Fruit fly (Drosophila melanogaster) whole organism, embryonic: ENCODE results near the gene Gmppb.

Experiments used
- Blimp-1 ChIP-seq: fragments of 200-800 bp; sonication (Bioruptor generic); optimal IDR thresholded peaks from 3 replicates; lab custom pipeline; 2018; ENCODE audit warnings: missing biosample characterization, missing genetic modification characterization, mild to moderate bottlenecking, moderate library complexity, missing genetic modification reagents
- CG10366 ChIP-seq: fragments of 200-800 bp; sonication (Bioruptor generic); IDR thresholded peaks from 2 replicates; pipeline ENCODE4 v1.3.6; 2022; ENCODE audit warnings: missing biosample characterization, missing genetic modification characterization
- CG10431 ChIP-seq: fragments of 200-800 bp; sonication (Bioruptor generic); optimal IDR thresholded peaks from 3 replicates; lab custom pipeline; 2018; ENCODE audit warnings: missing biosample characterization, mild to moderate bottlenecking, missing genetic modification characterization
- CG11085 ChIP-seq: fragments of 200-800 bp; sonication (Bioruptor generic); IDR thresholded peaks from 2 replicates; pipeline ENCODE4 v1.3.6; 2022; ENCODE audit warnings: missing biosample characterization, missing genetic modification characterization
- CG11504 ChIP-seq: fragments of 200-800 bp; sonication (Bioruptor generic); optimal IDR thresholded peaks from 3 replicates; lab custom pipeline; 2019; ENCODE audit warnings: missing biosample characterization, mild to moderate bottlenecking, missing genetic modification characterization, moderate library complexity
- CG12659 ChIP-seq: fragments of 200-800 bp; sonication (Bioruptor generic); optimal IDR thresholded peaks from 3 replicates; lab custom pipeline; 2017; ENCODE audit warnings: mild to moderate bottlenecking, missing biosample characterization, missing genetic modification reagents, missing genetic modification characterization
- CG13123 ChIP-seq: fragments of 200-800 bp; sonication (Bioruptor generic); optimal IDR thresholded peaks from 2 replicates; lab custom pipeline; 2016; ENCODE audit warnings: missing biosample characterization, missing genetic modification characterization
- CG14014 ChIP-seq: fragments of 200-800 bp; sonication (Bioruptor generic); IDR thresholded peaks from 2 replicates; pipeline ENCODE4 v1.3.6; 2022; ENCODE audit warnings: missing biosample characterization, missing genetic modification characterization
- CG15601 ChIP-seq: fragments of 200-800 bp; sonication (Bioruptor generic); optimal IDR thresholded peaks from 3 replicates; lab custom pipeline; 2019; ENCODE audit warnings: missing biosample characterization, mild to moderate bottlenecking, missing genetic modification characterization, moderate library complexity
- CG1603 ChIP-seq: fragments of 200-800 bp; sonication (Bioruptor generic); optimal IDR thresholded peaks from 2 replicates; lab custom pipeline; 2019; ENCODE audit warnings: missing biosample characterization, mild to moderate bottlenecking, missing genetic modification characterization, moderate library complexity
- CG1792 ChIP-seq: fragments of 200-800 bp; sonication (Bioruptor generic); optimal IDR thresholded peaks from 2 replicates; lab custom pipeline; 2016; ENCODE audit warnings: missing biosample characterization, missing genetic modification characterization
- CG18262 ChIP-seq: fragments of 200-800 bp; optimal IDR thresholded peaks from 3 replicates; lab custom pipeline; 2019; ENCODE audit warnings: missing biosample characterization, mild to moderate bottlenecking, missing genetic modification characterization, moderate library complexity
- CG3407 ChIP-seq: fragments of 200-800 bp; sonication (Bioruptor generic); optimal IDR thresholded peaks from 2 replicates; lab custom pipeline; 2018; ENCODE audit warnings: missing biosample characterization, mild to moderate bottlenecking, missing genetic modification characterization
- CG4820 ChIP-seq: fragments of 200-800 bp; sonication (Bioruptor generic); optimal IDR thresholded peaks from 3 replicates; lab custom pipeline; 2016; ENCODE audit warnings: missing biosample characterization, missing genetic modification characterization
- CG6272 ChIP-seq: fragments of 200-800 bp; sonication (Bioruptor generic); IDR thresholded peaks from 2 replicates; pipeline ENCODE4 v1.3.6; 2022; ENCODE audit warnings: missing biosample characterization, missing genetic modification characterization
- CG6765 ChIP-seq: fragments of 200-800 bp; sonication (Bioruptor generic); optimal IDR thresholded peaks from 3 replicates; lab custom pipeline; 2017; ENCODE audit warnings: missing biosample characterization, mild to moderate bottlenecking, missing genetic modification characterization
- CG7271 ChIP-seq: fragments of 200-800 bp; sonication (Bioruptor generic); optimal IDR thresholded peaks from 2 replicates; lab custom pipeline; 2018; ENCODE audit warnings: missing biosample characterization, mild to moderate bottlenecking, missing genetic modification characterization, moderate library complexity
- CG7372 ChIP-seq: fragments of 200-800 bp; sonication (Bioruptor generic); IDR thresholded peaks from 2 replicates; pipeline ENCODE4 v1.3.6; 2022; ENCODE audit warnings: missing biosample characterization, missing genetic modification characterization
- CG9817 ChIP-seq: fragments of 200-800 bp; sonication (Bioruptor generic); optimal IDR thresholded peaks from 2 replicates; lab custom pipeline; 2018; ENCODE audit warnings: missing biosample characterization, mild to moderate bottlenecking, missing genetic modification characterization, moderate library complexity
- CkIIα-i1 ChIP-seq: fragments of 200-800 bp; sonication (Bioruptor generic); IDR thresholded peaks from 2 replicates; pipeline ENCODE4 v1.3.6; 2022; ENCODE audit warnings: missing biosample characterization, missing genetic modification characterization
- Dip2 ChIP-seq: fragments of 200-800 bp; sonication (Bioruptor generic); IDR thresholded peaks from 2 replicates; pipeline ENCODE4 v1.3.6; 2022; ENCODE audit warnings: missing biosample characterization, missing genetic modification characterization
- Ets65A ChIP-seq: fragments of 200-800 bp; sonication (Bioruptor generic); peaks from one replicate; lab custom pipeline; 2016; ENCODE audit warnings: missing biosample characterization, missing genetic modification characterization
- Fer1 ChIP-seq: fragments of 200-800 bp; sonication (Bioruptor generic); optimal IDR thresholded peaks from 2 replicates; lab custom pipeline; 2017; ENCODE audit warnings: missing biosample characterization, mild to moderate bottlenecking, missing genetic modification characterization
- HLHmδ ChIP-seq: fragments of 200-800 bp; sonication (Bioruptor generic); optimal IDR thresholded peaks from 2 replicates; lab custom pipeline; 2018; ENCODE audit warnings: missing biosample characterization, mild to moderate bottlenecking, missing genetic modification characterization, moderate library complexity
- Lim3 ChIP-seq: fragments of 200-800 bp; sonication (Bioruptor generic); IDR thresholded peaks from 2 replicates; pipeline ENCODE4 v1.3.6; 2022; ENCODE audit warnings: missing biosample characterization, missing genetic modification characterization
- Mes4 ChIP-seq: fragments of 200-800 bp; sonication (Bioruptor generic); optimal IDR thresholded peaks from 2 replicates; lab custom pipeline; 2016; ENCODE audit warnings: missing biosample characterization, missing genetic modification characterization
- Nf-YA ChIP-seq: fragments of 200-800 bp; sonication (Bioruptor generic); IDR thresholded peaks from 2 replicates; pipeline ENCODE4 v1.3.6; 2022; ENCODE audit warnings: missing biosample characterization, missing genetic modification characterization
- Oaz ChIP-seq: fragments of 200-800 bp; sonication (Bioruptor generic); IDR thresholded peaks from 2 replicates; pipeline ENCODE4 v1.3.6; 2022; ENCODE audit warnings: missing biosample characterization, missing genetic modification characterization
- Ssrp ChIP-seq: fragments of 200-800 bp; sonication (Bioruptor generic); optimal IDR thresholded peaks from 2 replicates; lab custom pipeline; 2018; ENCODE audit warnings: missing biosample characterization, mild to moderate bottlenecking, missing genetic modification characterization, moderate library complexity
- Stat92E ChIP-seq, 3 experiments: fragments of >200 bp in 2 of 3; fragments of 200-800 bp in 1 of 3; sonication (Bioruptor generic) in 1 of 3; optimal IDR thresholded peaks; 2 replicates each; lab custom pipeline; 2017 to 2019; ENCODE audit warnings: missing biosample characterization in 3 of 3, missing genetic modification characterization in 3 of 3, mild to moderate bottlenecking in 1 of 3, moderate library complexity in 1 of 3
- TFAM ChIP-seq: fragments of 200-800 bp; sonication (Bioruptor generic); optimal IDR thresholded peaks from 2 replicates; lab custom pipeline; 2017; ENCODE audit warnings: missing biosample characterization, missing genetic modification characterization, inconsistent platforms
- ac ChIP-seq: fragments of 200-800 bp; sonication (Bioruptor generic); optimal IDR thresholded peaks from 3 replicates; lab custom pipeline; 2017; ENCODE audit warnings: missing biosample characterization, mild to moderate bottlenecking, missing genetic modification characterization
- bowl ChIP-seq: fragments of 200-800 bp; sonication (Bioruptor generic); IDR thresholded peaks from 2 replicates; pipeline ENCODE4 v1.3.6; 2022; ENCODE audit warnings: missing biosample characterization, missing genetic modification characterization
- br ChIP-seq: fragments of >200 bp; optimal IDR thresholded peaks from 2 replicates; lab custom pipeline; 2017
- disco-r ChIP-seq: fragments of 200-800 bp; sonication (Bioruptor generic); optimal IDR thresholded peaks from 2 replicates; lab custom pipeline; 2016; ENCODE audit warnings: missing biosample characterization, missing genetic modification characterization
- dmrt99B ChIP-seq: fragments of 200-800 bp; sonication (Bioruptor generic); optimal IDR thresholded peaks from 2 replicates; lab custom pipeline; 2018; ENCODE audit warnings: missing biosample characterization, mild to moderate bottlenecking, missing genetic modification characterization, moderate library complexity
- en ChIP-seq: fragments of 200-800 bp; sonication (Bioruptor generic); optimal IDR thresholded peaks from 2 replicates; lab custom pipeline; 2016; ENCODE audit warnings: missing biosample characterization, missing genetic modification characterization
- fd102C ChIP-seq: fragments of 200-800 bp; sonication (Bioruptor generic); optimal IDR thresholded peaks from 2 replicates; lab custom pipeline; 2018; ENCODE audit warnings: missing biosample characterization, mild to moderate bottlenecking, missing genetic modification characterization, moderate library complexity
- fu2 ChIP-seq: fragments of 200-800 bp; sonication (Bioruptor generic); optimal IDR thresholded peaks from 2 replicates; lab custom pipeline; 2016; ENCODE audit warnings: missing biosample characterization, missing genetic modification characterization
- hb ChIP-seq: fragments of 200-800 bp; sonication (Bioruptor generic); IDR thresholded peaks from 3 replicates; pipeline ENCODE4 v1.3.6; 2022; ENCODE audit warnings: missing biosample characterization, missing genetic modification characterization; ENCODE audit not compliant: partially characterized antibody
- nerfin-1 ChIP-seq: fragments of 200-800 bp; sonication (Bioruptor generic); optimal IDR thresholded peaks from 3 replicates; lab custom pipeline; 2019; ENCODE audit warnings: missing biosample characterization, mild to moderate bottlenecking, missing genetic modification characterization, moderate library complexity
- onecut ChIP-seq: fragments of 200-800 bp; sonication (Bioruptor generic); IDR thresholded peaks from 2 replicates; pipeline ENCODE4 v1.3.6; 2022; ENCODE audit warnings: missing biosample characterization, missing genetic modification characterization
- p53 ChIP-seq: fragments of 200-800 bp; sonication (Bioruptor generic); optimal IDR thresholded peaks from 2 replicates; lab custom pipeline; 2016; ENCODE audit warnings: missing biosample characterization, missing genetic modification characterization
- pfk ChIP-seq: fragments of 200-800 bp; sonication (Bioruptor generic); optimal IDR thresholded peaks from 2 replicates; lab custom pipeline; 2018; ENCODE audit warnings: missing biosample characterization, mild to moderate bottlenecking, missing genetic modification characterization, moderate library complexity
- scrt ChIP-seq: fragments of 200-800 bp; sonication (Bioruptor generic); optimal IDR thresholded peaks from 2 replicates; lab custom pipeline; 2018; ENCODE audit warnings: missing biosample characterization, mild to moderate bottlenecking, missing genetic modification characterization, moderate library complexity
- sob ChIP-seq: fragments of 200-800 bp; sonication (Bioruptor generic); IDR thresholded peaks from 2 replicates; pipeline ENCODE4 v1.3.6; 2022; ENCODE audit warnings: missing biosample characterization, missing genetic modification characterization
- sr ChIP-seq: fragments of 200-800 bp; sonication (Bioruptor generic); IDR thresholded peaks from 3 replicates; pipeline ENCODE4 v1.3.6; 2022; ENCODE audit warnings: missing biosample characterization, missing genetic modification characterization
- tna ChIP-seq: fragments of 200-800 bp; sonication (Bioruptor generic); IDR thresholded peaks from 2 replicates; pipeline ENCODE4 v1.3.6; 2022; ENCODE audit warnings: missing biosample characterization, missing genetic modification characterization; ENCODE audit not compliant: partially characterized antibody
- tup ChIP-seq: fragments of 200-800 bp; sonication (Bioruptor generic); optimal IDR thresholded peaks from 2 replicates; lab custom pipeline; 2016; ENCODE audit warnings: missing biosample characterization, mild to moderate bottlenecking, missing genetic modification characterization, moderate library complexity
- tx ChIP-seq: fragments of 200-800 bp; sonication (Bioruptor generic); optimal IDR thresholded peaks from 2 replicates; lab custom pipeline; 2016; ENCODE audit warnings: missing biosample characterization, missing genetic modification characterization
- zen2 ChIP-seq: fragments of 200-800 bp; sonication (Bioruptor generic); IDR thresholded peaks from 3 replicates; pipeline ENCODE4 v1.3.6; 2022; ENCODE audit warnings: missing biosample characterization, missing genetic modification characterization; ENCODE audit not compliant: partially characterized antibody
- zfh1 ChIP-seq: fragments of 200-800 bp; sonication (Bioruptor generic); IDR thresholded peaks from 3 replicates; pipeline ENCODE4 v1.3.6; 2022; ENCODE audit warnings: missing biosample characterization, missing genetic modification characterization

Gene Gmppb

DNA sequence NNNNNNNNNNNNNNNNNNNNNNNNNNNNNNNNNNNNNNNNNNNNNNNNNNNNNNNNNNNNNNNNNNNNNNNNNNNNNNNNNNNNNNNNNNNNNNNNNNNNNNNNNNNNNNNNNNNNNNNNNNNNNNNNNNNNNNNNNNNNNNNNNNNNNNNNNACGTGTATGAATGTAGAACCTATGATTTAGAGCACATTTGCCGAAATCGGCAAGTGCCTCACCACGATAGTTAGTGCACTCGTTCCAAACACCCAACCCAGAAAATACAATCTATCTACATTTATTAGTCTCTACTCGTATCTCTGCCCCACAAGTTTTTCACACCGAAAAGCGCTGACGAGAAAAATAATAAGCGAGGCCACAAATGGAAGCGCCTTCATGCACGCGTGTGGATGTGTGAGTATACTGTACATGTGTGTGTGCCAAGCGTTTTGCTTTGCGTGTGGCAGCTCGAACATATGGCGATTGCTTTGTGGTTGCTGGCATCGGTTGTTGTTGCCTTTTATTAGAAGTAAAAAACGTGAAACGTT lies 7.1 kb upstream of the Gmppb start (continued):
- TF ChIP-seq bowl (no peak), CG11504 (tag; lab: Kevin White, UChicago) (no peak), Lim3 (no peak), CG6765 (no peak), tup (GFP tag; lab: Kevin White, UChicago) (no peak), CG3407 (GFP tag; lab: Kevin White, UChicago) (no peak), disco-r (GFP tag; lab: Kevin White, UChicago) (no peak), CG13123 (GFP tag; lab: Kevin White, UChicago) (no peak), zfh1 (GFP tag; lab: Robert Waterston, UW) (no peak), TFAM (no peak), CG10431 (GFP tag; lab: Kevin White, UChicago) (no peak), CG18262 (peak; percentile 23), Ets65A (GFP tag; lab: Kevin White, UChicago) (peak; percentile 19), Fer1 (no peak), p53 (GFP tag; lab: Kevin White, UChicago) (no peak), hb (GFP tag; lab: Robert Waterston, UW) (no peak), pfk (no peak), CG12659 (GFP tag; lab: Kevin White, UChicago) (no peak), Blimp-1 (GFP tag; lab: Kevin White, UChicago) (no peak), zen2 (no peak), sob (GFP tag; lab: Robert Waterston, UW) (0 out of 2 replicates have a peak, but pooled peaks have one; percentile 9), CG11085 (no peak), CG14014 (GFP tag; lab: Robert Waterston, UW) (no peak), onecut (GFP tag; lab: Robert Waterston, UW) (no peak), en (no peak), CG15601 (no peak), CG7372 (no peak), Stat92E (GFP tag; optimal IDR thresholded peaks at IDR 0.05; lab: Kevin White, UChicago) (no peak), CkIIα-i1 (GFP tag; lab: Robert Waterston, UW) (no peak), nerfin-1 (tag; lab: Kevin White, UChicago) (no peak), tna (GFP tag; lab: Robert Waterston, UW) (no peak), HLHmδ (no peak), tx (GFP tag; lab: Kevin White, UChicago) (no peak), CG10366 (GFP tag; lab: Robert Waterston, UW) (no peak), br (lab: Kevin White, UChicago) (no peak), fu2 (GFP tag; lab: Kevin White, UChicago) (no peak), CG4820 (GFP tag; lab: Kevin White, UChicago) (no peak), Nf-YA (GFP tag; lab: Robert Waterston, UW) (no peak), fd102C (GFP tag; lab: Kevin White, UChicago) (no peak), Dip2 (GFP tag; lab: Robert Waterston, UW) (no peak), dmrt99B (tag; lab: Kevin White, UChicago) (peak; percentile 29), ac (GFP tag; lab: Kevin White, UChicago) (no peak), scrt (no peak), Mes4 (no peak), CG1792 (GFP tag; lab: Kevin White, UChicago) (no peak), CG7271 (tag; lab: Kevin White, UChicago) (no peak), CG6272 (GFP tag; lab: Robert Waterston, UW) (no peak), CG1603 (no peak), sr (GFP tag; lab: Robert Waterston, UW) (no peak), Ssrp (tag; lab: Kevin White, UChicago) (peak; percentile 9), CG9817 (tag; lab: Kevin White, UChicago) (peak; percentile 39), Oaz (GFP tag; lab: Robert Waterston, UW) (no peak)
